Worm (Caenorhabditis elegans) whole organism, L3 larva: ENCODE data around the gene M163.22.

Experiments
- R02D3.7 ChIP-seq: fragments of 150-350 bp; optimal IDR thresholded peaks from 2 replicates; lab custom pipeline; 2014; ENCODE audit warnings: missing biosample characterization, missing genetic modification characterization
- ZK546.5 ChIP-seq: sonication (generic microtip); optimal IDR thresholded peaks from 2 replicates; lab custom pipeline; 2017; ENCODE audit warnings: missing biosample characterization, missing genetic modification characterization
- ceh-16 ChIP-seq: sonication (generic microtip); optimal IDR thresholded peaks from 2 replicates; lab custom pipeline; 2017; ENCODE audit warnings: missing biosample characterization, missing genetic modification characterization
- ceh-28 ChIP-seq: fragments of 150-350 bp; optimal IDR thresholded peaks from 2 replicates; lab custom pipeline; 2014; ENCODE audit warnings: missing biosample characterization, missing genetic modification reagents, missing genetic modification characterization
- ceh-82 ChIP-seq: fragments of 150-350 bp; optimal IDR thresholded peaks from 2 replicates; lab custom pipeline; 2014; ENCODE audit warnings: missing biosample characterization, missing genetic modification characterization
- ceh-9 ChIP-seq: sonication (generic microtip); optimal IDR thresholded peaks from 2 replicates; lab custom pipeline; 2018; ENCODE audit warnings: missing biosample characterization, missing genetic modification characterization
- daf-12 ChIP-seq: fragments of 150-350 bp; optimal IDR thresholded peaks from 2 replicates; lab custom pipeline; 2014; ENCODE audit warnings: missing biosample characterization, missing genetic modification reagents, missing genetic modification characterization
- egl-27 ChIP-seq: sonication (generic microtip); optimal IDR thresholded peaks from 4 replicates; lab custom pipeline; 2017; ENCODE audit warnings: missing biosample characterization, missing genetic modification reagents, missing genetic modification characterization
- egl-5 ChIP-seq: fragments of 150-350 bp; optimal IDR thresholded peaks from 2 replicates; lab custom pipeline; 2017; ENCODE audit warnings: missing biosample characterization, missing genetic modification reagents, missing genetic modification characterization, inconsistent platforms
- elt-1 ChIP-seq: fragments of 150-350 bp; optimal IDR thresholded peaks from 2 replicates; lab custom pipeline; 2014; ENCODE audit warnings: missing biosample characterization, missing genetic modification characterization
- elt-2 ChIP-seq: sonication (generic microtip); optimal IDR thresholded peaks from 2 replicates; lab custom pipeline; 2016; ENCODE audit warnings: missing genetic modification reagents, mild to moderate bottlenecking, missing genetic modification characterization, missing compliant biosample characterization
- elt-3 ChIP-seq, 3 experiments: fragments of 150-350 bp in 1 of 3; sonication (generic microtip) in 2 of 3; optimal IDR thresholded peaks; 2 replicates in 2 of 3; 4 replicates in 1 of 3; lab custom pipeline; 2014 to 2017; ENCODE audit warnings: missing biosample characterization in 3 of 3, missing genetic modification characterization in 3 of 3
- fkh-10 ChIP-seq: sonication (generic microtip); optimal IDR thresholded peaks from 2 replicates; lab custom pipeline; 2017; ENCODE audit warnings: missing biosample characterization, missing genetic modification reagents, missing genetic modification characterization
- fkh-2 ChIP-seq: fragments of 150-350 bp; optimal IDR thresholded peaks from 2 replicates; lab custom pipeline; 2014; ENCODE audit warnings: missing biosample characterization, missing genetic modification reagents, missing genetic modification characterization
- fos-1 ChIP-seq: fragments of 150-350 bp; optimal IDR thresholded peaks from 2 replicates; lab custom pipeline; 2014; ENCODE audit warnings: missing biosample characterization, missing genetic modification characterization
- lin-15B ChIP-seq: fragments of 150-350 bp; optimal IDR thresholded peaks from 2 replicates; lab custom pipeline; 2014; ENCODE audit warnings: missing biosample characterization, missing genetic modification characterization
- lin-39 ChIP-seq: fragments of 150-350 bp; optimal IDR thresholded peaks from 2 replicates; lab custom pipeline; 2018; ENCODE audit warnings: missing biosample characterization, missing genetic modification reagents, missing genetic modification characterization
- lsy-12 ChIP-seq: sonication (generic microtip); optimal IDR thresholded peaks from 2 replicates; lab custom pipeline; 2016; ENCODE audit warnings: mild to moderate bottlenecking, missing genetic modification characterization, missing compliant biosample characterization
- mdl-1 ChIP-seq: fragments of 150-350 bp; optimal IDR thresholded peaks from 2 replicates; lab custom pipeline; 2014; ENCODE audit warnings: missing biosample characterization, missing genetic modification characterization
- mml-1 ChIP-seq: fragments of 150-350 bp; sonication (generic microtip); optimal IDR thresholded peaks from 3 replicates; lab custom pipeline; 2014; ENCODE audit warnings: missing biosample characterization, missing genetic modification characterization
- nfya-1 ChIP-seq: sonication (generic microtip); optimal IDR thresholded peaks from 2 replicates; lab custom pipeline; 2017; ENCODE audit warnings: missing genetic modification characterization, mild to moderate bottlenecking, missing compliant biosample characterization, antibody characterized with exemption, moderate library complexity; ENCODE audit not compliant: insufficient read depth
- nhr-11 ChIP-seq: fragments of 150-350 bp; optimal IDR thresholded peaks from 2 replicates; lab custom pipeline; 2014; ENCODE audit warnings: missing biosample characterization, missing genetic modification characterization
- nhr-25 ChIP-seq: sonication (generic microtip); optimal IDR thresholded peaks from 2 replicates; lab custom pipeline; 2017; ENCODE audit warnings: missing biosample characterization, missing genetic modification characterization
- nhr-28 ChIP-seq: fragments of 150-350 bp; optimal IDR thresholded peaks from 2 replicates; lab custom pipeline; 2014; ENCODE audit warnings: missing biosample characterization, missing genetic modification characterization
- nhr-43 ChIP-seq: sonication (generic microtip); optimal IDR thresholded peaks from 2 replicates; lab custom pipeline; 2016; ENCODE audit warnings: mild to moderate bottlenecking, missing genetic modification characterization, missing compliant biosample characterization; ENCODE audit not compliant: poor library complexity, severe bottlenecking
- nhr-67 ChIP-seq: fragments of 150-350 bp; optimal IDR thresholded peaks from 2 replicates; lab custom pipeline; 2014; ENCODE audit warnings: missing biosample characterization, missing genetic modification characterization
- nhr-77 ChIP-seq: fragments of 150-350 bp; optimal IDR thresholded peaks from 2 replicates; lab custom pipeline; 2014; ENCODE audit warnings: missing biosample characterization, missing genetic modification characterization
- pha-4 ChIP-seq: fragments of 150-350 bp; optimal IDR thresholded peaks from 2 replicates; lab custom pipeline; 2014; ENCODE audit warnings: missing biosample characterization, missing genetic modification reagents, missing genetic modification characterization
- skn-1 ChIP-seq: fragments of 150-350 bp; optimal IDR thresholded peaks from 2 replicates; lab custom pipeline; 2014; ENCODE audit warnings: missing biosample characterization, missing genetic modification characterization
- tbx-2 ChIP-seq: sonication (generic microtip); optimal IDR thresholded peaks from 2 replicates; lab custom pipeline; 2016; ENCODE audit warnings: mild to moderate bottlenecking, missing genetic modification characterization, missing compliant biosample characterization
- zag-1 ChIP-seq: fragments of 150-350 bp; optimal IDR thresholded peaks from 2 replicates; lab custom pipeline; 2014; ENCODE audit warnings: missing biosample characterization, missing genetic modification characterization
- ztf-11 ChIP-seq: fragments of 150-350 bp; optimal IDR thresholded peaks from 2 replicates; lab custom pipeline; 2014; ENCODE audit warnings: missing biosample characterization, missing genetic modification characterization

Gene M163.22

ce11 chrX:14428052-14428451 lies 37.6 kb upstream of the M163.22 start, which contains the start of gene F23D12.1:
Gene F23D12.1, minus strand, starts transcription at chrX:14428152.
- TF ChIP-seq nhr-25 (tag; lab: Kevin White, UChicago): no peak
- TF ChIP-seq fkh-2 (tag; lab: Kevin White, UChicago): no peak
- no peak for TF ChIP-seq ceh-28
- no peak for TF ChIP-seq elt-1
- TF ChIP-seq egl-5 (tag; lab: Kevin White, UChicago): no peak

ce11 chrX:14430436-14430835 lies 35.3 kb upstream of the M163.22 start:
- TF ChIP-seq ceh-28: no peak
- no peak for TF ChIP-seq pha-4 (tag; lab: Kevin White, UChicago)
- TF ChIP-seq lin-39 (tag; lab: Kevin White, UChicago): no peak

- TF ChIP-seq lsy-12: no peak
- TF ChIP-seq elt-1: no peak
- no peak for TF ChIP-seq fkh-10 (GFP tag; lab: Kevin White, UChicago)
- no peak for TF ChIP-seq elt-3 (tag; optimal IDR thresholded peaks at IDR 0.05; lab: Kevin White, UChicago)
- no peak for TF ChIP-seq elt-2 (tag; lab: Kevin White, UChicago)
- TF ChIP-seq daf-12 (tag; lab: Kevin White, UChicago): no peak
These were observed 30.0 kb upstream of the M163.22 start for ce11 chrX:14435648-14436155.

- peak; percentile 59 for TF ChIP-seq nhr-43 (tag; lab: Kevin White, UChicago)
- TF ChIP-seq nfya-1 (tag; lab: Kevin White, UChicago): peak; percentile 16
These were observed 27.9 kb upstream of the M163.22 start for ce11 chrX:14437806-14438205.

ce11 chrX:14442321-14442720 lies 23.4 kb upstream of the M163.22 start, which contains the start of gene F23D12.3:
Gene F23D12.3, plus strand, starts transcription at chrX:14442621.
- TF ChIP-seq nhr-43 (tag; lab: Kevin White, UChicago) (no peak), pha-4 (tag; lab: Kevin White, UChicago) (no peak), mml-1 (tag; lab: Kevin White, UChicago) (no peak), ztf-11 (tag; lab: Kevin White, UChicago) (no peak), ceh-9 (tag; lab: Kevin White, UChicago) (no peak), ceh-82 (tag; lab: Kevin White, UChicago) (no peak), fos-1 (no peak), skn-1 (tag; lab: Kevin White, UChicago) (no peak), nhr-77 (tag; lab: Kevin White, UChicago) (no peak), ceh-16 (tag; lab: Kevin White, UChicago) (no peak), lin-15B (no peak), nhr-28 (tag; lab: Kevin White, UChicago) (no peak), elt-1 (no peak), fkh-10 (GFP tag; lab: Kevin White, UChicago) (no peak), tbx-2 (no peak), nhr-67 (tag; lab: Kevin White, UChicago) (no peak), zag-1 (tag; lab: Kevin White, UChicago) (no peak), R02D3.7 (tag; lab: Kevin White, UChicago) (no peak), nhr-11 (tag; lab: Kevin White, UChicago) (no peak), mdl-1 (no peak)

ce11 chrX:14444701-14445100 lies 21.0 kb upstream of the M163.22 start, which contains the start of gene F23D12.4:
Gene F23D12.4, plus strand, starts transcription at chrX:14445001.
- TF ChIP-seq elt-3 (tag; optimal IDR thresholded peaks at IDR 0.05; lab: Kevin White, UChicago) (no peak), egl-27 (tag; lab: Kevin White, UChicago) (no peak), ZK546.5 (tag; lab: Kevin White, UChicago) (no peak), ceh-9 (tag; lab: Kevin White, UChicago) (no peak), fos-1 (no peak)
